Worm (Caenorhabditis elegans): ENCODE results near the gene hyls-1.

The hyls-1 gene

ce11 chrV:7194818-7195217 is 42.4 kb upstream of the hyls-1 start (continued):
- TF ChIP-seq F33H1.4 (GFP tag; IDR thresholded peaks at IDR 0.05) = no peak
- TF ChIP-seq mxl-1 (tag; optimal IDR thresholded peaks at IDR 0.05) = no peak

- TF ChIP-seq F23B12.7 (tag; optimal IDR thresholded peaks at IDR 0.05; ENCODE audit: insufficient read depth) (no peak), attf-6 (GFP tag; IDR thresholded peaks at IDR 0.05) (no peak), K12H6.12 (tag; optimal IDR thresholded peaks at IDR 0.05) (no peak), ztf-26 (tag; optimal IDR thresholded peaks at IDR 0.05) (no peak), unc-130 (GFP tag; optimal IDR thresholded peaks at IDR 0.05) (no peak), madf-3 (GFP tag; IDR thresholded peaks at IDR 0.05) (0 out of 2 replicates have a peak, but pooled peaks have one; percentile 22)
These were observed 41.1 kb upstream of the hyls-1 start, which contains the start of gene attf-2 for ce11 chrV:7196037-7196436. attf-2 (minus strand) TSS chrV:7196137.

DNA sequence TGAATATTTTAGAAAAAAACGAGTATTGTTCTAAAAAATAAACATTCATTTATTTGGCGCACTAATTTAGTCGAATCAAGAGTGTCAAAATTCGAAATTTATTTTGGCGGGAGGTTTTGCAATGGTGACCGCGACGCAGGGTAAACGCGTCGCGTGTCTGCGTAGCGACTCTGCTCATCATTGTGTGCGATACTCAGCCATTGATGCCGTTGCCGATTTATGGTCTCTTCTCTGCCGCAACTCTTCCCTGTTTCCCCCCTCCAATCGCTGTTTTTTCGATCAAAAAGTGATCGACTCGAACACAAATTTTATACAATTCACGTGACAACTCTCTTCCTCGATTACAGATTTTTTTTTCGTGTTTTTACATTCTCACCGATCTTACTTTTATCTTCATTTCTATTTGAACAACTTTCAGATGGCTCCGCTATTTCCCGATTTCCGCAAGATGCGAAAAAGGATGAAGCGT is 40.6 kb upstream of the hyls-1 start, which contains the start of gene F09G2.2:
Gene F09G2.2 (plus strand): TSS at position 419 of the 469 bp plus-strand sequence.
- TF ChIP-seq atf-7 (tag; optimal IDR thresholded peaks at IDR 0.05) (peak; percentile 14), ceh-100 (GFP tag; IDR thresholded peaks at IDR 0.05) (peak; percentile 71), egrh-3 (GFP tag; IDR thresholded peaks at IDR 0.05) (peak; percentile 58), snpc-1.3 (tag; optimal IDR thresholded peaks at IDR 0.05; ENCODE audit: insufficient read depth) (peak; percentile 83), hmg-1.2 (GFP tag; IDR thresholded peaks at IDR 0.05) (peak; percentile 99), Y53G8AR.9 (GFP tag; conservative IDR thresholded peaks at IDR 0.05) (peak; percentile 92), F23B12.7 (tag; optimal IDR thresholded peaks at IDR 0.05; ENCODE audit: insufficient read depth) (peak; percentile 61), lin-54 (GFP tag; optimal IDR thresholded peaks at IDR 0.05) (peak; percentile 93), B0336.3 (GFP tag; IDR thresholded peaks at IDR 0.05) (peak; percentile 84), hlh-26 (GFP tag; conservative IDR thresholded peaks at IDR 0.05) (no peak), let-607 (tag; optimal IDR thresholded peaks at IDR 0.05) (peak; percentile 2 to 69), F49E8.2 (tag; optimal IDR thresholded peaks at IDR 0.05; ENCODE audit: insufficient read depth) (peak; percentile 9), athp-1 (tag; optimal IDR thresholded peaks at IDR 0.05) (peak; percentile 66), hlh-12 (tag; optimal IDR thresholded peaks at IDR 0.05) (no peak), ceh-40 (GFP tag; IDR thresholded peaks at IDR 0.05) (no peak), lag-1 (GFP tag; IDR thresholded peaks at IDR 0.05) (no peak), rec-8 (tag; optimal IDR thresholded peaks at IDR 0.05) (no peak), snpc-3.4 (tag; optimal IDR thresholded peaks at IDR 0.05) (peak; percentile 88), ztf-6 (GFP tag; IDR thresholded peaks at IDR 0.05) (no peak), tlf-1 (GFP tag; optimal IDR thresholded peaks at IDR 0.05) (peak; percentile 84), ets-4 (GFP tag; optimal IDR thresholded peaks at IDR 0.05) (peak; percentile 42), somi-1 (GFP tag; optimal IDR thresholded peaks at IDR 0.05) (peak; percentile 44), K12H6.12 (tag; optimal IDR thresholded peaks at IDR 0.05) (peak; percentile 79), lsl-1 (GFP tag; optimal IDR thresholded peaks at IDR 0.05) (peak; percentile 80), dpl-1 (GFP tag; optimal IDR thresholded peaks at IDR 0.05) (peak; percentile 90), cebp-1 (GFP tag; IDR thresholded peaks at IDR 0.05) (peak; percentile 78), cebp-1 (tag; optimal IDR thresholded peaks at IDR 0.05) (peak; percentile 91), ztf-28 (GFP tag; IDR thresholded peaks at IDR 0.05) (0 out of 2 replicates have a peak, but pooled peaks have one; percentile 6), nhr-80 (tag; optimal IDR thresholded peaks at IDR 0.05) (peak; percentile 90), sdz-38 (tag; optimal IDR thresholded peaks at IDR 0.05) (no peak), bed-1 (GFP tag; IDR thresholded peaks at IDR 0.05) (no peak), ztf-22 (GFP tag; optimal IDR thresholded peaks at IDR 0.05) (peak; percentile 2), lin-40 (tag; optimal IDR thresholded peaks at IDR 0.05) (peak; percentile 86), F33H1.4 (GFP tag; IDR thresholded peaks at IDR 0.05) (peak; percentile 79), sea-2 (GFP tag; IDR thresholded peaks at IDR 0.05) (no peak), Y53F4B.3 (GFP tag; IDR thresholded peaks at IDR 0.05) (0 out of 2 replicates have a peak, but pooled peaks have one; percentile 10), nhr-90 (tag; optimal IDR thresholded peaks at IDR 0.05) (peak; percentile 8), madf-10 (tag; optimal IDR thresholded peaks at IDR 0.05) (peak; percentile 78), repo-1 (tag; optimal IDR thresholded peaks at IDR 0.05) (no peak)

Data from whole organism, young adult.